Worm (Caenorhabditis elegans) whole organism, L2 larva: ENCODE data around the gene F10G7.10.

Experiments
- ZK546.5 ChIP-seq: sonication (generic microtip); optimal IDR thresholded peaks from 2 replicates; lab custom pipeline; 2017; ENCODE audit warnings: missing biosample characterization, missing genetic modification characterization
- ama-1 ChIP-seq: fragments of 150-350 bp; optimal IDR thresholded peaks from 2 replicates; lab custom pipeline; 2018; ENCODE audit warnings: inconsistent platforms
- ceh-82 ChIP-seq: fragments of 150-350 bp; optimal IDR thresholded peaks from 2 replicates; lab custom pipeline; 2014; ENCODE audit warnings: missing biosample characterization, missing genetic modification characterization
- mdl-1 ChIP-seq, 2 experiments: fragments of 150-350 bp in 1 of 2; sonication (generic microtip) in 1 of 2; optimal IDR thresholded peaks; 2 replicates each; lab custom pipeline; 2017; ENCODE audit warnings: missing biosample characterization in 2 of 2, missing genetic modification characterization in 2 of 2
- nhr-237 ChIP-seq: fragments of 150-350 bp; optimal IDR thresholded peaks from 2 replicates; lab custom pipeline; 2014; ENCODE audit warnings: missing biosample characterization, missing genetic modification characterization
- skn-1 ChIP-seq: sonication (generic microtip); optimal IDR thresholded peaks from 2 replicates; lab custom pipeline; 2017; ENCODE audit warnings: missing biosample characterization, missing genetic modification characterization

ce11 chrII:4766284-4766683 lies 40.2 kb upstream of the F10G7.10 start, which contains the start of gene ttm-2:
- TF ChIP-seq ceh-82 (tag; lab: Kevin White, UChicago) (no peak), nhr-237 (no peak), ZK546.5 (tag; lab: Kevin White, UChicago) (no peak), skn-1 (tag; lab: Kevin White, UChicago) (no peak), ama-1 (lab: Kevin White, UChicago) (no peak), mdl-1 (tag; optimal IDR thresholded peaks at IDR 0.05; lab: Kevin White, UChicago) (no peak)
